Fruit fly (Drosophila melanogaster): ENCODE measurements around the gene CG10353.

- TF ChIP-seq CG8478 (optimal IDR thresholded peaks at IDR 0.05) = no peak
- TF ChIP-seq pan (optimal IDR thresholded peaks at IDR 0.05) = no peak
- TF ChIP-seq psq (optimal IDR thresholded peaks at IDR 0.05) = no peak
- TF ChIP-seq Dll (optimal IDR thresholded peaks at IDR 0.05) = no peak
- TF ChIP-seq EcR (GFP tag; optimal IDR thresholded peaks at IDR 0.05) = no peak
These were observed 13.8 kb downstream of the CG10353 start, which contains the start of gene CG15739 for dm6 chrX:11873116-11873515.
